Worm (Caenorhabditis elegans) whole organism, early embryonic: ENCODE results near the gene Y27F2A.6.
"Not testable (repeated sequence)": the region's sequence is repeated elsewhere in the genome, so short reads cannot be mapped to it uniquely, and the experiment has no call there.

Experiments used
- F13C5.2 ChIP-seq: sonication (generic microtip); optimal IDR thresholded peaks from 2 replicates; lab custom pipeline; 2017; ENCODE audit warnings: mild to moderate bottlenecking, missing genetic modification characterization, inconsistent platforms, missing compliant biosample characterization
- ama-1 ChIP-seq: fragments of 150-350 bp; optimal IDR thresholded peaks from 2 replicates; lab custom pipeline; 2014
- hmbx-1 ChIP-seq: sonication (generic microtip); optimal IDR thresholded peaks from 2 replicates; lab custom pipeline; 2016; ENCODE audit warnings: mild to moderate bottlenecking, missing genetic modification characterization, missing compliant biosample characterization
- hnd-1 ChIP-seq: sonication (generic microtip); optimal IDR thresholded peaks from 2 replicates; lab custom pipeline; 2016; ENCODE audit warnings: missing genetic modification characterization, missing compliant biosample characterization
- tbx-37 ChIP-seq: fragments of 200-800 bp; sonication (Bioruptor generic); conservative IDR thresholded peaks from 2 replicates; pipeline ENCODE4 v1.3.6; 2022; ENCODE audit warnings: missing genetic modification reagents, missing genetic modification characterization, missing compliant biosample characterization

DNA sequence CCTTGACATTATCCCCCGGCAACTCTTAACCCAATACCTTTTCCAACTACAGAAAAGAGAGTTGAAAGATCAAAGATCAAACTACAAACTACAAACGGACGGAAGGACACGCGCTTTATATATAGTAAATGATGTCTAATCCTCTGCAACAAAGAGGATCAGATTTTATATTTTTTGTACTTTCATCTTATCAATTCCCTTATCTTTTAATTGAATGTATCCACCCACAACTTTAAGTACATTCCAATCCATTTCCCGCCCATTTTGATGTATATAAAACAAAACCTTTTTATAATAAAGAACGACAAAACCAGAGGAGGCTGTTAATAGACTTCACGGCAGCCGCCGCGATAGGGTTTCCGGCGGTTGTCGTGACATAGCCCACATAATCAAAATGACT lies 5.5 kb downstream of the Y27F2A.6 start, which contains the start of gene sri-40:
- not testable (repeated sequence) for TF ChIP-seq hmbx-1 (tag; lab: Kevin White, UChicago); ama-1 (lab: Kevin White, UChicago); hnd-1 (tag; lab: Kevin White, UChicago); tbx-37 (GFP tag; lab: Robert Waterston, UW); F13C5.2 (tag; lab: Kevin White, UChicago)
